Worm (Caenorhabditis elegans): Measurements from ENCODE around the gene F58B4.7.

DNA sequence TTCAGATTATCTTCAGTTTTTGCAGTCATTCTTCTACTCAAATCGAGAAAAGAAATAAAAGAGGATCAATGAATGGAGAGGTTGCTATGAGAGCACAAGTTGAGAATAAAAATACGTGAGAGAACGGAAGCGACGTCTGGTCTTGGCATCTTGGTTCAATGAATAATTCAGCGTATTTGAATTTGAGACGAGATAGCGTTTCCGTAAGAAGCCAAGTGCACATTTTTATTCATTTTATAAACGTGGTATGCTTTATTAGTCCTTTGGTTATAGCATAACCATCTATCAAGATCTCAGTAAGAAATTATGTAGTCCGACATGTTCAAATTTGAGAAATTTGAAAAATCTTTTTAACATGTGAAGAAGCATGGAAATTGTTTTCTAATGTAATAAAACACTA, 4.8 kb downstream of the F58B4.7 start, which contains the start of gene F58B4.2:
- TF ChIP-seq sea-2 (GFP tag; optimal IDR thresholded peaks at IDR 0.05) (no peak), zag-1 (tag; optimal IDR thresholded peaks at IDR 0.05) (no peak), ceh-9 (tag; optimal IDR thresholded peaks at IDR 0.05) (no peak), snpc-4 (tag; optimal IDR thresholded peaks at IDR 0.05) (no peak), ceh-28 (tag; optimal IDR thresholded peaks at IDR 0.05) (no peak), nhr-28 (tag; optimal IDR thresholded peaks at IDR 0.05) (no peak), fos-1 (tag; optimal IDR thresholded peaks at IDR 0.05) (no peak), mdl-1 (tag; optimal IDR thresholded peaks at IDR 0.05) (no peak), pqm-1 (tag; optimal IDR thresholded peaks at IDR 0.05) (no peak), skn-1 (tag; optimal IDR thresholded peaks at IDR 0.05) (no peak), daf-12 (tag; optimal IDR thresholded peaks at IDR 0.05) (no peak)
